Worm (Caenorhabditis elegans): Measurements from ENCODE around the gene C45G9.5.

Gene C45G9.5

DNA sequence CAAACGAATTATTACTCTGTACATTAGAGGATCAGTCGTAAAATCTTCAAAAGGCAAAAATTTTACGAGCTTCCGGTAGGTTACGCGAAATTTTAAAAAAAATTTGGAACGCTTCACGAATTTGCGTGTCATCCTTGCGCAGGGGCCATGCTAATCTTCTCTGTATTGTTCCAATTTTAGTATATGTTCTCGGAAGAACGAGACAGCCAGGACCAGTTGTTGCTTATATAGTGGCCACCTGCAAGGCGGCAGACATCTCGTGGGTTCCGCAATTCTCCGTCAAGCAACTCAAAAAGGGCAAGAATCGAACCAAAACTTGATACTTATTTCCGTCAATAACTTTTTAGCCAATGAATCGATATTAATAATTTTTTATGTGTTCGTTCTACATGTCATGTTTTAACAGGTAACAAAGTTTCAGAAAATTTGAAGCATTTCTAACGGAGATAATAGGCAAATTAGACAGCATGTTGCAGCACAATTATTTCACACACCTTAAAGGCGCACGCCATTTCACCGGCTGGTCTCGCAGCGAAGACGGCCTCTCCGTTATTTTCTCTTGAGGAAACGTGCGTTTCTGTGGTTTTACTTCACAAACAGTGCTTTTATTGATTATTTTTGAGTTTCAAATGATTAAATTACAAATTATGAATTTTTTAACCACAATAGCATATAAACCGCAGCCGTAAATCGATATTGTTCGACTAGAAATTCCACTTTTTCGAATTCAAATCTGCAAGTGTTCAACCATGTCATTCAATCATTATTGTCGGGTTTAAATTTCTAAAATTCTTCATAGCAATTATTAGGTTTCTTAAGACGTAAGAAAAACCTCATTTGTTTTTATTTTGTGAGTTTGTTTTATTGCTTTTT is 33.0 kb downstream of the C45G9.5 start (continued):
- peak; percentile 74; the same call in 1 of the 2 replicates for TF ChIP-seq php-3 (GFP tag; IDR thresholded peaks at IDR 0.05)
- peak; percentile 73; the same call in 1 of the 2 replicates for TF ChIP-seq lin-1 (GFP tag; IDR thresholded peaks at IDR 0.05)
- TF ChIP-seq mdl-1 (tag; optimal IDR thresholded peaks at IDR 0.05) = peak in 1 of 2 experiments; percentile 5
- TF ChIP-seq aha-1 (tag) = peak; percentile 94
- no peak for TF ChIP-seq nhr-77 (tag; optimal IDR thresholded peaks at IDR 0.05)
- TF ChIP-seq nhr-28 (tag; optimal IDR thresholded peaks at IDR 0.05) = peak; percentile 70
- TF ChIP-seq daf-16 (GFP tag; optimal IDR thresholded peaks at IDR 0.05) = peak; percentile 76 to 83
- peak; percentile 56 for TF ChIP-seq daf-16 (tag; optimal IDR thresholded peaks at IDR 0.05)
- TF ChIP-seq snpc-1.2 (GFP tag; IDR thresholded peaks at IDR 0.05) = peak; percentile 86
- TF ChIP-seq T20F7.1 (GFP tag; optimal IDR thresholded peaks at IDR 0.05) = peak; percentile 79
- peak; percentile 84; the same call in 1 of the 2 replicates for TF ChIP-seq mdt-29 (GFP tag; IDR thresholded peaks at IDR 0.05)
- TF ChIP-seq daf-19 (GFP tag; conservative IDR thresholded peaks at IDR 0.05) = peak; percentile 87
- TF ChIP-seq hlh-11 (tag; optimal IDR thresholded peaks at IDR 0.05) = peak; percentile 83
- no peak for TF ChIP-seq ces-1 (GFP tag; optimal IDR thresholded peaks at IDR 0.05)
- peak; percentile 78; the same call in 1 of the 2 replicates for TF ChIP-seq saeg-2 (GFP tag; IDR thresholded peaks at IDR 0.05)
- no peak for TF ChIP-seq nhr-237 (tag; optimal IDR thresholded peaks at IDR 0.05)

DNA sequence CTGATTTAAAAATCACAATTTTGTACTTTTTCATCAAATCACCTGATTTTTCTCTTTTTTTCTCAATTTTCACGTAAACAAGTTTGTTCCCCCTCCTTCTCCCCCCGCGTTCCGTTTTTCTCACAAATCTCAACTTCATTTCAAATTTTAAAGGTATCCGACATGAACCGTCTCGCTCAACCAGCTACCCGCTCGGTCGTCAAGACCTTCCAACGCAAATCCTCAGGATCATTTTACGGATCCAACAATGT is 33.6 kb downstream of the C45G9.5 start, which contains the start of gene cox-6A:
Gene cox-6A (plus strand): TSS at position 152 of the 251 bp plus-strand sequence.
- TF ChIP-seq daf-12 (tag; optimal IDR thresholded peaks at IDR 0.05) = no peak

DNA sequence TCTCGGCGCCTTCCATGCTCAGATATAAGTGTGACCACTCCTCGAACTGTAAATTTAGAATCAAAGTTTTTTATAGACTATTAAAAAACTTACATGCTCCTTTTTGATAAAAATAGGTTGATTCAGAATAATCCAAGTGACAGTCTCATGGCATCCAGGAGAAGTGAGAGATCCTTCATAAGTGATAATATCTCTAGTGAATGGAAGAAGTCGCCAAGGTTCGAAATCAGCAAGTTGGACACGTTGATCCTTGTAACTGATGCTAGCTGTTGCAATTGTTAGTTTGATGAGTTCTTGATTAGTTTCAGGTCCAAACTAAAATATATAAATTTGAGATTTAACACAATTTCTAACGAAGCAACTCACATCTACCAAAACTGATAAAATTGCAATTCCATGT is 35.4 kb downstream of the C45G9.5 start:
- TF ChIP-seq F44E2.7 (GFP tag; IDR thresholded peaks at IDR 0.05) (0 out of 2 replicates have a peak, but pooled peaks have one; percentile 15), daf-16 (GFP tag; optimal IDR thresholded peaks at IDR 0.05) (no peak), daf-16 (tag; optimal IDR thresholded peaks at IDR 0.05) (peak; percentile 21), mes-2 (tag; optimal IDR thresholded peaks at IDR 0.05; ENCODE audit: poor library complexity, severe bottlenecking) (peak; percentile 17), nhr-48 (tag; optimal IDR thresholded peaks at IDR 0.05) (peak; percentile 25), mxl-3 (GFP tag; optimal IDR thresholded peaks at IDR 0.05) (no peak), zfp-3 (GFP tag; conservative IDR thresholded peaks at IDR 0.05) (0 out of 2 replicates have a peak, but pooled peaks have one; percentile 36), pha-4 (GFP tag; IDR thresholded peaks at IDR 0.05) (0 out of 2 replicates have a peak, but pooled peaks have one; percentile 30), pha-4 (tag; optimal IDR thresholded peaks at IDR 0.05) (no peak), F37D6.2 (tag; optimal IDR thresholded peaks at IDR 0.05) (no peak), nhr-10 (tag; optimal IDR thresholded peaks at IDR 0.05) (no peak), lsy-2 (tag; optimal IDR thresholded peaks at IDR 0.05) (peak in 1 of 2 experiments; percentile 15), mep-1 (tag; optimal IDR thresholded peaks at IDR 0.05) (peak; percentile 0), aha-1 (tag) (peak; percentile 59), dve-1 (tag; optimal IDR thresholded peaks at IDR 0.05; ENCODE audit: insufficient read depth) (peak; percentile 25), lin-38 (GFP tag; IDR thresholded peaks at IDR 0.05) (peak; percentile 51), snpc-1.2 (GFP tag; IDR thresholded peaks at IDR 0.05) (no peak), T20F7.1 (GFP tag; optimal IDR thresholded peaks at IDR 0.05) (peak; percentile 36), hmg-1.1 (GFP tag; IDR thresholded peaks at IDR 0.05) (0 out of 2 replicates have a peak, but pooled peaks have one; percentile 27), daf-12 (tag; optimal IDR thresholded peaks at IDR 0.05) (no peak), jun-1 (tag; optimal IDR thresholded peaks at IDR 0.05) (no peak), T26A8.4 (GFP tag; IDR thresholded peaks at IDR 0.05) (0 out of 2 replicates have a peak, but pooled peaks have one; percentile 21), lin-39 (tag; optimal IDR thresholded peaks at IDR 0.05) (no peak), nhr-76 (tag; optimal IDR thresholded peaks at IDR 0.05) (no peak), spr-1 (tag; optimal IDR thresholded peaks at IDR 0.05) (peak; percentile 0), hlh-11 (tag; optimal IDR thresholded peaks at IDR 0.05) (no peak), tag-97 (GFP tag; IDR thresholded peaks at IDR 0.05) (no peak)
